Fruit fly (Drosophila melanogaster) whole organism, prepupa: ENCODE results near the gene CG4653.

Source experiments
- Blimp-1 ChIP-seq: fragments of 200-800 bp; sonication (Bioruptor generic); optimal IDR thresholded peaks from 3 replicates; lab custom pipeline; 2017; ENCODE audit warnings: missing biosample characterization, missing genetic modification characterization, mild to moderate bottlenecking, moderate library complexity, missing genetic modification reagents
- CG10631 ChIP-seq: fragments of 200-800 bp; sonication (Bioruptor generic); optimal IDR thresholded peaks from 2 replicates; lab custom pipeline; 2016; ENCODE audit warnings: missing biosample characterization, missing genetic modification characterization
- CG10669 ChIP-seq: fragments of 200-800 bp; sonication (Bioruptor generic); optimal IDR thresholded peaks from 3 replicates; lab custom pipeline; 2018; ENCODE audit warnings: missing biosample characterization, mild to moderate bottlenecking, missing genetic modification characterization, moderate library complexity
- CG11294 ChIP-seq: fragments of 200-800 bp; sonication (Bioruptor generic); IDR thresholded peaks from 2 replicates; pipeline ENCODE4 v1.3.6; 2022; ENCODE audit warnings: missing biosample characterization, missing genetic modification characterization
- CG11762 ChIP-seq: fragments of 200-800 bp; sonication (Bioruptor generic); optimal IDR thresholded peaks from 3 replicates; lab custom pipeline; 2016; ENCODE audit warnings: missing biosample characterization, missing genetic modification characterization; ENCODE audit not compliant: insufficient read depth
- CG11902 ChIP-seq: fragments of 200-800 bp; sonication (Bioruptor generic); optimal IDR thresholded peaks from 3 replicates; lab custom pipeline; 2016; ENCODE audit warnings: missing biosample characterization, missing genetic modification characterization
- CG15336 ChIP-seq: fragments of 200-800 bp; sonication (Bioruptor generic); IDR thresholded peaks from 2 replicates; pipeline ENCODE4 v1.3.6; 2022; ENCODE audit warnings: missing biosample characterization, missing genetic modification characterization
- CG1621 ChIP-seq: fragments of 200-800 bp; sonication (Bioruptor generic); optimal IDR thresholded peaks from 3 replicates; lab custom pipeline; 2018; ENCODE audit warnings: missing biosample characterization, mild to moderate bottlenecking, missing genetic modification characterization
- CG3032 ChIP-seq: fragments of 200-800 bp; optimal IDR thresholded peaks from 2 replicates; lab custom pipeline; 2019; ENCODE audit warnings: missing biosample characterization, mild to moderate bottlenecking, missing genetic modification characterization, moderate library complexity
- CG32006 ChIP-seq: fragments of 200-800 bp; sonication (Bioruptor generic); optimal IDR thresholded peaks from 3 replicates; lab custom pipeline; 2017; ENCODE audit warnings: missing biosample characterization, mild to moderate bottlenecking, missing genetic modification characterization
- CG34406 ChIP-seq: fragments of 200-800 bp; sonication (Bioruptor generic); optimal IDR thresholded peaks from 3 replicates; lab custom pipeline; 2016; ENCODE audit warnings: missing biosample characterization, missing genetic modification characterization
- CG6163 ChIP-seq: fragments of 200-800 bp; sonication (Bioruptor generic); IDR thresholded peaks from 3 replicates; pipeline ENCODE4 v1.3.6; 2022; ENCODE audit warnings: missing biosample characterization, missing genetic modification characterization
- CG6276 ChIP-seq: fragments of 200-800 bp; sonication (Bioruptor generic); optimal IDR thresholded peaks from 2 replicates; lab custom pipeline; 2017; ENCODE audit warnings: missing biosample characterization, mild to moderate bottlenecking, missing genetic modification characterization
- CG6792 ChIP-seq: fragments of 200-800 bp; sonication (Bioruptor generic); optimal IDR thresholded peaks from 3 replicates; lab custom pipeline; 2016; ENCODE audit warnings: missing biosample characterization, missing genetic modification characterization
- CG6808 ChIP-seq: fragments of 200-800 bp; sonication (Bioruptor generic); optimal IDR thresholded peaks from 3 replicates; lab custom pipeline; 2017; ENCODE audit warnings: missing biosample characterization, missing genetic modification characterization, mild to moderate bottlenecking, moderate library complexity, missing genetic modification reagents
- CG7368 ChIP-seq: fragments of 200-800 bp; sonication (Bioruptor generic); optimal IDR thresholded peaks from 3 replicates; lab custom pipeline; 2016; ENCODE audit warnings: missing biosample characterization, missing genetic modification characterization
- CG9139 ChIP-seq: fragments of 200-800 bp; sonication (Bioruptor generic); optimal IDR thresholded peaks from 3 replicates; lab custom pipeline; 2017; ENCODE audit warnings: missing biosample characterization, mild to moderate bottlenecking, missing genetic modification characterization
- Eip78C ChIP-seq: fragments of 200-800 bp; sonication (Bioruptor generic); peaks from one replicate; lab custom pipeline; 2016; ENCODE audit warnings: missing biosample characterization, missing genetic modification characterization
- Gug ChIP-seq: fragments of 200-800 bp; sonication (Bioruptor generic); IDR thresholded peaks from 2 replicates; pipeline ENCODE4 v1.3.6; 2022; ENCODE audit warnings: missing biosample characterization, missing genetic modification characterization
- Hr39 ChIP-seq: fragments of 200-800 bp; sonication (Bioruptor generic); optimal IDR thresholded peaks from 2 replicates; lab custom pipeline; 2016; ENCODE audit warnings: missing biosample characterization, missing genetic modification characterization
- Hr4 ChIP-seq: fragments of 200-800 bp; sonication (Bioruptor generic); optimal IDR thresholded peaks from 3 replicates; lab custom pipeline; 2016; ENCODE audit warnings: missing biosample characterization, missing genetic modification characterization
- Lpt ChIP-seq: fragments of 200-800 bp; sonication (Bioruptor generic); optimal IDR thresholded peaks from 3 replicates; lab custom pipeline; 2016; ENCODE audit warnings: missing biosample characterization, missing genetic modification characterization
- Smox ChIP-seq: fragments of 200-800 bp; sonication (Bioruptor generic); optimal IDR thresholded peaks from 3 replicates; lab custom pipeline; 2016; ENCODE audit warnings: missing biosample characterization, missing genetic modification characterization
- Sox15 ChIP-seq: fragments of 200-800 bp; sonication (Bioruptor generic); optimal IDR thresholded peaks from 3 replicates; lab custom pipeline; 2016; ENCODE audit warnings: missing biosample characterization, missing genetic modification characterization
- achi ChIP-seq: fragments of 200-800 bp; sonication (Bioruptor generic); optimal IDR thresholded peaks from 3 replicates; lab custom pipeline; 2016; ENCODE audit warnings: missing biosample characterization, missing genetic modification characterization
- acj6 ChIP-seq: fragments of 200-800 bp; sonication (Bioruptor generic); optimal IDR thresholded peaks from 3 replicates; lab custom pipeline; 2016; ENCODE audit warnings: missing biosample characterization, missing genetic modification characterization
- dac ChIP-seq: fragments of 200-800 bp; sonication (Bioruptor generic); optimal IDR thresholded peaks from 2 replicates; lab custom pipeline; 2017; ENCODE audit warnings: missing biosample characterization, mild to moderate bottlenecking, missing genetic modification characterization
- eg ChIP-seq: fragments of 200-800 bp; sonication (Bioruptor generic); IDR thresholded peaks from 3 replicates; pipeline ENCODE4 v1.3.6; 2022; ENCODE audit warnings: missing biosample characterization, missing genetic modification characterization
- esn ChIP-seq: fragments of 200-800 bp; sonication (Bioruptor generic); optimal IDR thresholded peaks from 2 replicates; lab custom pipeline; 2016; ENCODE audit warnings: missing biosample characterization, mild to moderate bottlenecking, missing genetic modification characterization, moderate library complexity
- fd59A ChIP-seq: fragments of 200-800 bp; sonication (Bioruptor generic); optimal IDR thresholded peaks from 2 replicates; lab custom pipeline; 2017; ENCODE audit warnings: missing biosample characterization, mild to moderate bottlenecking, missing genetic modification characterization, missing genetic modification reagents
- fd85E ChIP-seq: fragments of 200-800 bp; sonication (Bioruptor generic); optimal IDR thresholded peaks from 3 replicates; lab custom pipeline; 2016; ENCODE audit warnings: missing biosample characterization, missing genetic modification characterization
- fkh ChIP-seq: fragments of 200-800 bp; sonication (Bioruptor generic); optimal IDR thresholded peaks from 3 replicates; lab custom pipeline; 2017; ENCODE audit warnings: missing biosample characterization, mild to moderate bottlenecking, missing genetic modification characterization, moderate library complexity
- lz ChIP-seq: fragments of 200-800 bp; sonication (Bioruptor generic); optimal IDR thresholded peaks from 3 replicates; lab custom pipeline; 2016; ENCODE audit warnings: missing biosample characterization, missing genetic modification characterization
- net ChIP-seq: fragments of 200-800 bp; sonication (Bioruptor generic); optimal IDR thresholded peaks from 3 replicates; lab custom pipeline; 2016; ENCODE audit warnings: missing biosample characterization, missing genetic modification characterization
- pdm3 ChIP-seq: fragments of 200-800 bp; sonication (Bioruptor generic); optimal IDR thresholded peaks from 3 replicates; lab custom pipeline; 2016; ENCODE audit warnings: missing biosample characterization, missing genetic modification characterization
- salr ChIP-seq, 2 experiments: fragments of 200-800 bp; sonication (Bioruptor generic); optimal IDR thresholded peaks; 3 replicates each; lab custom pipeline; 2016 to 2018; ENCODE audit warnings: missing biosample characterization in 2 of 2, missing genetic modification characterization in 2 of 2, mild to moderate bottlenecking in 1 of 2
- spab ChIP-seq: fragments of 200-800 bp; sonication (Bioruptor generic); optimal IDR thresholded peaks from 2 replicates; lab custom pipeline; 2017; ENCODE audit warnings: missing biosample characterization, mild to moderate bottlenecking, missing genetic modification characterization, missing genetic modification reagents
- svp ChIP-seq: fragments of 200-800 bp; sonication (Bioruptor generic); peaks from one replicate; lab custom pipeline; 2016; ENCODE audit warnings: missing biosample characterization, missing genetic modification characterization
- topi ChIP-seq: fragments of 200-800 bp; sonication (Bioruptor generic); optimal IDR thresholded peaks from 3 replicates; lab custom pipeline; 2016; ENCODE audit warnings: missing biosample characterization, missing genetic modification characterization
- vri ChIP-seq: fragments of 200-800 bp; sonication (Bioruptor generic); optimal IDR thresholded peaks from 3 replicates; lab custom pipeline; 2016; ENCODE audit warnings: missing biosample characterization, mild to moderate bottlenecking, missing genetic modification characterization

Gene CG4653

DNA sequence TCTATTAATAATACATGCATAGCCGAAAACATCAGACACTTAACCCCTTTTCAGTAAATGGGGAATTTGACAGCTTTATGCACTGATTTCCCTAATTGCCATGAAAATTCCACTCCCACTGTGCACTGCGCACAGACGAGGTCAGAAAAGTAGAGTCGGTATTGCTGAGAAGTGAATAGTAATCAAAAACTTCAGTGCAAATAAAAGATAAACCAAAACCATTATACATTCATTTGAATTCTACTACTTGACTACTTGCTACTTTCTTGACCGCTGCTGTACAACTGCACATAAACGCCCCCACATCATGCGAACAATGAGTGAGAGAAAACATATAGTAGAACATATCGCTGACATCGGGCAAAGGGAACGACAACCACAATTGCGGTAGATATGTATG, 12.4 kb upstream of the CG4653 start (continued):
- TF ChIP-seq topi (GFP tag; lab: Kevin White, UChicago): peak; percentile 73
- peak; percentile 51 for TF ChIP-seq CG11902
- peak; percentile 76 for TF ChIP-seq net
- TF ChIP-seq CG7368 (GFP tag; lab: Kevin White, UChicago): peak; percentile 64
- peak; percentile 61 for TF ChIP-seq Smox (GFP tag; lab: Kevin White, UChicago)
- peak; percentile 80 for TF ChIP-seq Lpt (GFP tag; lab: Kevin White, UChicago)
- TF ChIP-seq Hr4 (GFP tag; lab: Kevin White, UChicago): peak; percentile 87
- peak; percentile 41 for TF ChIP-seq CG11762
- TF ChIP-seq CG3032 (tag; lab: Kevin White, UChicago): peak; percentile 55
- peak; percentile 61 for TF ChIP-seq CG6792 (GFP tag; lab: Kevin White, UChicago)
- TF ChIP-seq achi (GFP tag; lab: Kevin White, UChicago): peak; percentile 75
- TF ChIP-seq fkh: no peak
- peak; percentile 61 for TF ChIP-seq CG1621 (tag; lab: Kevin White, UChicago)
- peak; percentile 76; the same call in 1 of the 2 replicates for TF ChIP-seq CG11294 (GFP tag; lab: Robert Waterston, UW)
- TF ChIP-seq fd59A: peak; percentile 57
- TF ChIP-seq svp (GFP tag; lab: Kevin White, UChicago): peak; percentile 57
- TF ChIP-seq Gug (GFP tag; lab: Robert Waterston, UW): peak; percentile 86
- TF ChIP-seq CG6808 (GFP tag; lab: Kevin White, UChicago): peak; percentile 35
- TF ChIP-seq spab (GFP tag; lab: Kevin White, UChicago): peak; percentile 34
- TF ChIP-seq Blimp-1 (GFP tag; lab: Kevin White, UChicago): no peak
- TF ChIP-seq lz (GFP tag; lab: Kevin White, UChicago): peak; percentile 63
- peak; percentile 52 for TF ChIP-seq CG34406
- TF ChIP-seq CG6276: peak; percentile 79
- TF ChIP-seq esn (GFP tag; lab: Kevin White, UChicago): peak; percentile 65
- TF ChIP-seq Hr39 (GFP tag; lab: Kevin White, UChicago): peak; percentile 81
- peak; percentile 67 for TF ChIP-seq CG10669 (GFP tag; lab: Kevin White, UChicago)
- TF ChIP-seq fd85E (GFP tag; lab: Kevin White, UChicago): no peak
- peak; percentile 59 for TF ChIP-seq Sox15 (GFP tag; lab: Kevin White, UChicago)
- peak; percentile 79 for TF ChIP-seq pdm3 (GFP tag; lab: Kevin White, UChicago)
- peak; percentile 87 for TF ChIP-seq CG6163 (GFP tag; lab: Robert Waterston, UW)
- peak; percentile 33 to 70 for TF ChIP-seq salr (GFP tag; optimal IDR thresholded peaks at IDR 0.05; lab: Kevin White, UChicago)

DNA sequence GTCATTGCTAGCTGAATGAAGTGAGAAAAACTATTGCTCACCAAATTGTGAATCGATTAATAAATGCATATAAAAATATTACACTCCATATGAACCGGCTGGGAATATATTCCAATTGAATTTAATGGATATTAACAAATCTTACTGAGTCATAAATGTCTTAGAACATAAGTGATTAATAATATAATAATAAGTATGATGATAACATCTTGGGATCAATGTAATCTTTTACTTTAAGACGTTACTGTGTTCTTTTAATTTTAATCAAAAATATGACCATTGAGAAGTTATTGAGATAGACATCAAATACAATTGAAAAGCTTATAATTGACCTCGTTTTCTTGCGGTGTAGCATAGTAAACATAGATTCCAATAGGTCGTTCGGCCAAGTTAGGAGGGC, 11.6 kb upstream of the CG4653 start:
- TF ChIP-seq Smox (GFP tag; lab: Kevin White, UChicago) (no peak), CG32006 (peak; percentile 43), vri (GFP tag; lab: Kevin White, UChicago) (no peak), fkh (peak; percentile 42), Lpt (GFP tag; lab: Kevin White, UChicago) (peak; percentile 7), Eip78C (GFP tag; lab: Kevin White, UChicago) (peak; percentile 9)

DNA sequence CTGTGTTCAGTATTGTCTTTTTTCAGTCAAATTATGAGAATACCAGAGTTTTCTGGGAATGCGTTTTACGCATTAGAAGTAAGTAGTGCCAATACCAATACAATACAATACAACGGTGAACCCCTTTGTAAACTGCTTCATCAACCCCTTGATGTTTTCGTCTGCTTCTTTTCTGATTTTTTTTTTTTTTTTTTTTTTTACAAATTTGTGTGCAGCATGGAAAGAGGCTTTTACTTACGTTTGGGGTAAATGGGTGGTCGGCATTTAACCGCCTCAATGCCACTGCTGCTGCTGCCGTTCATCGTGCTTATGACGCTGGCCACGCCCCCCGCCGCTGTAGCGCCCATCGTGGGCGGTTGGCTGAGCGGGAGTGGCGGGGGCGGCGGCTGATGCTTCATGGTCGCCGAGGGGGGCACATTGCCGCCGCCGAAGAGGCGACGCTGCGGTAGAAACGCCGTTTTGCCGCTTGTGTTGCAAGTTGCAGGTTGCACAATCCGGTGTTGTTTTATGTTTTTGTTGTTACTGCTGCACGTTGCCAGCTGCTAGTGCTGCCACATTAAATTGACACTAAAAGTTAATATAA, 10.0 kb upstream of the CG4653 start:
- no peak for TF ChIP-seq CG10669 (GFP tag; lab: Kevin White, UChicago)
- no peak for TF ChIP-seq CG15336
- no peak for TF ChIP-seq CG10631 (GFP tag; lab: Kevin White, UChicago)
- no peak for TF ChIP-seq acj6
- no peak for TF ChIP-seq CG9139 (GFP tag; lab: Kevin White, UChicago)
- TF ChIP-seq Sox15 (GFP tag; lab: Kevin White, UChicago): no peak
- TF ChIP-seq CG6808 (GFP tag; lab: Kevin White, UChicago): no peak
- no peak for TF ChIP-seq CG11294 (GFP tag; lab: Robert Waterston, UW)
- TF ChIP-seq CG6163 (GFP tag; lab: Robert Waterston, UW): no peak
- TF ChIP-seq CG34406: no peak
- no peak for TF ChIP-seq eg (GFP tag; lab: Robert Waterston, UW)
- no peak for TF ChIP-seq spab (GFP tag; lab: Kevin White, UChicago)
- no peak for TF ChIP-seq dac
